Worm (Caenorhabditis elegans): ENCODE measurements around the gene oops-1.

DNA sequence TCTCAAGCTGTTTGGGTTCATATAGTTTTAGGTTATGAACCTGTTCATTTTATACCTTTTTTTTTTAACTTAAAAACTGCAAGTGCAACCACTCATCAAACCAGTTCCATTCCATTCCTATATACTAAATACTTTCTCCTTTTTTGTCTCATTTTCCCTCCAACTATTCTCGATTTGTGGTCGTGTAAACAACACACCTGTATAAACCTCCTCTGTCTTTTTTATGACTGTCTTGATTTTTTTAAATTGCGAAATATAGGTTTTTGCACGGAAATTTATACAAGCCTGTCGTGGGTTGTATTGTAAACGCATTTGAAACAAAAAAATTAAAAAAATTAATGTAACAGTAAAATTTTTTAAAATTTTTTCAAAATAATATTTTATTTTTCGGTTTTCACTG lies 2.5 kb upstream of the oops-1 start:
- TF ChIP-seq scrt-1 (GFP tag; IDR thresholded peaks at IDR 0.05) (no peak), B0310.2 (tag; optimal IDR thresholded peaks at IDR 0.05) (no peak), ama-1 (optimal IDR thresholded peaks at IDR 0.05) (no peak), hmg-4 (GFP tag; optimal IDR thresholded peaks at IDR 0.05) (no peak)
